Worm (Caenorhabditis elegans): Measurements from ENCODE around the gene T02D1.9.

The T02D1.9 gene

ce11 chrIV:17417723-17418122 is 10.3 kb upstream of the T02D1.9 start, which contains the start of gene npr-26:
Gene npr-26, minus strand, starts transcription at chrIV:17417823.
- no peak for TF ChIP-seq ceh-6 (GFP tag; optimal IDR thresholded peaks at IDR 0.05)
- no peak for TF ChIP-seq hlh-15 (tag; optimal IDR thresholded peaks at IDR 0.05)
- no peak for TF ChIP-seq nfya-1 (tag; optimal IDR thresholded peaks at IDR 0.05)
- no peak for TF ChIP-seq pha-4 (tag; optimal IDR thresholded peaks at IDR 0.05)
- TF ChIP-seq hlh-13 (GFP tag; optimal IDR thresholded peaks at IDR 0.05) = no peak
- TF ChIP-seq pat-9 (tag; optimal IDR thresholded peaks at IDR 0.05) = no peak
- TF ChIP-seq ztf-16 (tag; optimal IDR thresholded peaks at IDR 0.05) = no peak
- TF ChIP-seq syd-9 (tag; optimal IDR thresholded peaks at IDR 0.05) = no peak
- no peak for TF ChIP-seq ceh-48 (tag; optimal IDR thresholded peaks at IDR 0.05)
- no peak for TF ChIP-seq ceh-14 (tag; optimal IDR thresholded peaks at IDR 0.05)
- no peak for TF ChIP-seq dve-1 (tag; optimal IDR thresholded peaks at IDR 0.05)

- TF ChIP-seq pat-9 (tag; optimal IDR thresholded peaks at IDR 0.05) = no peak
- TF ChIP-seq ceh-2 (tag; optimal IDR thresholded peaks at IDR 0.05) = no peak
- TF ChIP-seq hlh-13 (GFP tag; optimal IDR thresholded peaks at IDR 0.05) = no peak
- TF ChIP-seq nfya-1 (tag; optimal IDR thresholded peaks at IDR 0.05) = no peak
- TF ChIP-seq unc-3 (GFP tag; conservative IDR thresholded peaks at IDR 0.05) = no peak
- TF ChIP-seq unc-3 (tag; optimal IDR thresholded peaks at IDR 0.05) = no peak
- TF ChIP-seq sox-2 (GFP tag; IDR thresholded peaks at IDR 0.05) = no peak
- TF ChIP-seq ztf-16 (tag; optimal IDR thresholded peaks at IDR 0.05) = no peak
- TF ChIP-seq fkh-6 (tag; optimal IDR thresholded peaks at IDR 0.05) = no peak
- no peak for TF ChIP-seq C08G9.2 (tag; optimal IDR thresholded peaks at IDR 0.05)
- no peak for TF ChIP-seq dmd-4 (tag; optimal IDR thresholded peaks at IDR 0.05; ENCODE audit: borderline replicate concordance)
- no peak for TF ChIP-seq madf-2 (tag; optimal IDR thresholded peaks at IDR 0.05)
- no peak for TF ChIP-seq gmeb-2 (tag; optimal IDR thresholded peaks at IDR 0.05)
- TF ChIP-seq rnt-1 (tag; optimal IDR thresholded peaks at IDR 0.05) = no peak
- no peak for TF ChIP-seq sox-4 (tag; optimal IDR thresholded peaks at IDR 0.05)
- TF ChIP-seq K09A11.1 (tag; optimal IDR thresholded peaks at IDR 0.05; ENCODE audit: insufficient read depth) = no peak
- no peak for TF ChIP-seq pha-2 (tag; optimal IDR thresholded peaks at IDR 0.05)
- TF ChIP-seq tbx-7 (tag; optimal IDR thresholded peaks at IDR 0.05) = no peak
- TF ChIP-seq hlh-30 (tag; optimal IDR thresholded peaks at IDR 0.05; ENCODE audit: insufficient read depth) = no peak
These were observed 6.0 kb upstream of the T02D1.9 start for ce11 chrIV:17413343-17413742.

ce11 chrIV:17407025-17407424 is 366 bp downstream of the T02D1.9 start, which contains the start of gene T02D1.7:
Gene T02D1.7, minus strand, starts transcription at chrIV:17407125.
- TF ChIP-seq tbx-2 (tag; optimal IDR thresholded peaks at IDR 0.05) (no peak), unc-3 (GFP tag; conservative IDR thresholded peaks at IDR 0.05) (no peak), unc-3 (tag; optimal IDR thresholded peaks at IDR 0.05) (no peak), ceh-9 (tag; optimal IDR thresholded peaks at IDR 0.05) (no peak), ceh-34 (tag; optimal IDR thresholded peaks at IDR 0.05) (no peak), ceh-2 (tag; optimal IDR thresholded peaks at IDR 0.05) (no peak), ztf-16 (tag; optimal IDR thresholded peaks at IDR 0.05) (no peak), Y22D7AL.16 (tag; optimal IDR thresholded peaks at IDR 0.05) (no peak), unc-55 (GFP tag; optimal IDR thresholded peaks at IDR 0.05) (no peak), C08G9.2 (tag; optimal IDR thresholded peaks at IDR 0.05) (no peak), ama-1 (optimal IDR thresholded peaks at IDR 0.05) (no peak), dmd-4 (tag; optimal IDR thresholded peaks at IDR 0.05; ENCODE audit: borderline replicate concordance) (no peak), nfya-1 (tag; optimal IDR thresholded peaks at IDR 0.05) (no peak), lin-11 (tag; optimal IDR thresholded peaks at IDR 0.05) (no peak), K02D7.2 (tag; optimal IDR thresholded peaks at IDR 0.05) (no peak)

- TF ChIP-seq elt-2 (tag; optimal IDR thresholded peaks at IDR 0.05) = peak; percentile 82
- no peak for TF ChIP-seq hlh-30 (tag; optimal IDR thresholded peaks at IDR 0.05; ENCODE audit: insufficient read depth)
These were observed 1.3 kb downstream of the T02D1.9 start for ce11 chrIV:17406119-17406518.

Data from whole organism, late embryonic.